Worm (Caenorhabditis elegans) whole organism, L1 larva: Measurements from ENCODE around the gene F35G2.1.

Experiments
- ceh-63 ChIP-seq: fragments of 200-800 bp; sonication (Bioruptor generic); optimal IDR thresholded peaks from 2 replicates; lab custom pipeline; 2018; ENCODE audit warnings: mild to moderate bottlenecking, missing genetic modification characterization, missing compliant biosample characterization
- ceh-8 ChIP-seq: fragments of 200-800 bp; sonication (Bioruptor generic); optimal IDR thresholded peaks from 2 replicates; lab custom pipeline; 2018; ENCODE audit warnings: mild to moderate bottlenecking, missing genetic modification characterization, moderate library complexity, missing compliant biosample characterization
- fos-1 ChIP-seq: fragments of 150-350 bp; optimal IDR thresholded peaks from 2 replicates; lab custom pipeline; 2014; ENCODE audit warnings: missing biosample characterization, missing genetic modification characterization
- lin-14 ChIP-seq: fragments of 200-800 bp; sonication (Bioruptor generic); optimal IDR thresholded peaks from 2 replicates; lab custom pipeline; 2018; ENCODE audit warnings: mild to moderate bottlenecking, missing genetic modification characterization, moderate library complexity, missing compliant biosample characterization
- lin-15B ChIP-seq: fragments of 150-350 bp; sonication (generic microtip); optimal IDR thresholded peaks from 3 replicates; lab custom pipeline; 2014; ENCODE audit warnings: missing biosample characterization, missing genetic modification characterization
- nhr-76 ChIP-seq: sonication (generic microtip); optimal IDR thresholded peaks from 2 replicates; lab custom pipeline; 2017; ENCODE audit warnings: missing biosample characterization, missing genetic modification characterization
- pqm-1 ChIP-seq: sonication (generic microtip); optimal IDR thresholded peaks from 3 replicates; lab custom pipeline; 2017; ENCODE audit warnings: missing biosample characterization, missing genetic modification characterization
- unc-86 ChIP-seq: sonication (generic microtip); optimal IDR thresholded peaks from 2 replicates; lab custom pipeline; 2016; ENCODE audit warnings: missing genetic modification characterization, missing compliant biosample characterization
- ztf-11 ChIP-seq, 2 experiments: sonication (generic microtip); optimal IDR thresholded peaks; 2 replicates each; lab custom pipeline; 2016 to 2017; ENCODE audit warnings: missing genetic modification characterization in 2 of 2, missing biosample characterization in 1 of 2, missing compliant biosample characterization in 1 of 2

DNA sequence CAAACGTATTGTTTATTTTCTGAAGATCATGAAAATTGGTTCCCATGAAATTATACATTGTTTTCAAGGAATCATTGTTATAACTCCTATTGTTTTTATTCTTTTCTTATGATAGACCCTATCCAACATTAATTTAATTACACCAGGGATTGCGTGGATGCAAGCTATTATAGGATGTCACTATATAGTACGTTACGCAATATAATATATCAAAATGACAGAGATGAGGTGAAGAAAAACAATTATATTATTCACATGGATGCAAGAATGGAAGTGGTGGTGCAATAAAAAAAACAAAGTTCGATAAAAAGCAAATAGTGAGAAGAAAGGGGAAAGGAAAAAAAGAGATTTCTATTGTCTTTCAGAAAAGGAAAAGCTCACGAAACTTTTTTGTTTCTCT is 9.7 kb upstream of the F35G2.1 start:
- TF ChIP-seq unc-86 (no peak), lin-14 (GFP tag; lab: Kevin White, UChicago) (no peak), ztf-11 (tag; optimal IDR thresholded peaks at IDR 0.05; lab: Kevin White, UChicago) (no peak), ceh-8 (GFP tag; lab: Kevin White, UChicago) (no peak), nhr-76 (tag; lab: Kevin White, UChicago) (no peak), ceh-63 (GFP tag; lab: Kevin White, UChicago) (no peak), fos-1 (tag; lab: Kevin White, UChicago) (no peak), lin-15B (tag; lab: Kevin White, UChicago) (no peak), pqm-1 (tag; lab: Kevin White, UChicago) (no peak)
